Worm (Caenorhabditis elegans): ENCODE measurements around the gene F52C12.2.

Gene F52C12.2

DNA sequence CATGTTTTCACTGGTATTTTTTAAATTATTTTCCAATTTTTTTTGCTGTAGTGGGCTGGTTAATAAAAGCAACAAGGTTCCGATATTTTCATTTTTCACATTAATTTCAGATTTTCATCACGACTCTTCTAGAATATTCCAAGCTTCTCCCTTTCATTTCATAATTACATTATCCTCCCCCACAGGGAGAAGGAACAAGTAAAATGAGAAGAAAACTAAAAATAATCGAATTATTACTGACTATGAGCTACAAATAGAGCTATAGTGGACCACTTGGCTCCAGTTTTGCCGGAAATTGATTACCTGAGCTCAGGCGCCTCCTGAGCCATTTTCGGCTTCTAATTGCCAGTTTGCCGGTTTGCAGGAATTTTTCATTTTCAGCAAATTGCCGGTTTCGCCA, 22.2 kb downstream of the F52C12.2 start:
- no peak for TF ChIP-seq M03D4.4 (tag; optimal IDR thresholded peaks at IDR 0.05)
- TF ChIP-seq bed-3 (GFP tag; optimal IDR thresholded peaks at IDR 0.05), result no peak
- no peak for TF ChIP-seq blmp-1 (tag; optimal IDR thresholded peaks at IDR 0.05)
- no peak for TF ChIP-seq tbx-8 (GFP tag; optimal IDR thresholded peaks at IDR 0.05)
- TF ChIP-seq ces-1 (GFP tag; optimal IDR thresholded peaks at IDR 0.05), result peak; percentile 61
- no peak for TF ChIP-seq nhr-28 (tag; optimal IDR thresholded peaks at IDR 0.05)
- no peak for TF ChIP-seq flh-1 (GFP tag; optimal IDR thresholded peaks at IDR 0.05)
- TF ChIP-seq unc-120 (tag; optimal IDR thresholded peaks at IDR 0.05; ENCODE audit: poor library complexity, severe bottlenecking), result no peak

ce11 chrIV:1979782-1980181, 26.4 kb downstream of the F52C12.2 start, which contains the start of gene Y76B12C.8:
TSS of gene Y76B12C.8 (plus strand) at chrIV:1979988.
- TF ChIP-seq elt-1 (tag; optimal IDR thresholded peaks at IDR 0.05; ENCODE audit: borderline replicate concordance, insufficient read depth), result no peak
- no peak for TF ChIP-seq ceh-43 (GFP tag; optimal IDR thresholded peaks at IDR 0.05)
- TF ChIP-seq lin-32 (GFP tag; optimal IDR thresholded peaks at IDR 0.05), result no peak

DNA sequence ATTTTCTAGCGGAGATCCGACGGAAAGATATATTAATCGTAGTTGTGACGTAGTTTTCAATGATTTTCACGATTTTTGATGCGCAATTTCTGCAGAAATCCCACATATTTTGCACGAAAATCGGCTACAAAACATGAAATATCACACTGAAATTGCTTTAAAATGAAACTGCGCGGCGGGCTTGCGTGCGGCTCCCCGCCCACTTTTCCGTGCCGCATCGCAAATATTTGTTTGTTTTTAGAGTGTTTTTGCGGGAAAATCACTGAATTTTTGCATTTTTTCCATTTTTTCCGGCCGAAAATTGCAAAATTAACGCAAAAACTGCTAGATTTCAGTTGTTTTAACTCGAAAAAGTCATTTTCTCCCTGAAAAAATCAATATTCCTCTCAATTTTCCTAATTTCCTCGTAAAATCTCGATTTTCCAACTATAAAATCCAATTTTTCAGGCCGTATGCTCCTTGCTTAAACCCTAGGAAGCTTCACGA, 27.6 kb downstream of the F52C12.2 start, which contains the start of gene Y76B12C.6:
Y76B12C.6 (plus strand) TSS at position 436 of the 486 bp plus-strand sequence.
- TF ChIP-seq bed-3 (GFP tag; optimal IDR thresholded peaks at IDR 0.05) (peak; percentile 29), lin-32 (GFP tag; optimal IDR thresholded peaks at IDR 0.05) (peak; percentile 43), snpc-4 (tag; optimal IDR thresholded peaks at IDR 0.05) (no peak), mep-1 (tag; optimal IDR thresholded peaks at IDR 0.05) (peak; percentile 55), ceh-39 (tag; optimal IDR thresholded peaks at IDR 0.05) (no peak), pha-4 (tag; optimal IDR thresholded peaks at IDR 0.05) (peak; percentile 1), elt-1 (tag; optimal IDR thresholded peaks at IDR 0.05; ENCODE audit: borderline replicate concordance, insufficient read depth) (no peak), ham-2 (GFP tag; optimal IDR thresholded peaks at IDR 0.05) (peak; percentile 32), ceh-83 (GFP tag; optimal IDR thresholded peaks at IDR 0.05) (no peak), sptf-1 (tag; optimal IDR thresholded peaks at IDR 0.05) (peak; percentile 82), unc-62 (GFP tag; optimal IDR thresholded peaks at IDR 0.05) (peak; percentile 8), zip-8 (tag; optimal IDR thresholded peaks at IDR 0.05) (no peak), unc-120 (tag; optimal IDR thresholded peaks at IDR 0.05; ENCODE audit: poor library complexity, severe bottlenecking) (peak; percentile 34), mls-2 (tag; optimal IDR thresholded peaks at IDR 0.05) (peak; percentile 77), sem-2 (GFP tag; optimal IDR thresholded peaks at IDR 0.05) (peak; percentile 40), nhr-12 (tag; optimal IDR thresholded peaks at IDR 0.05) (no peak), blmp-1 (tag; optimal IDR thresholded peaks at IDR 0.05) (peak; percentile 4), lsy-2 (tag; optimal IDR thresholded peaks at IDR 0.05) (no peak), lin-13 (tag; optimal IDR thresholded peaks at IDR 0.05) (peak; percentile 0), ceh-43 (GFP tag; optimal IDR thresholded peaks at IDR 0.05) (peak; percentile 57), mab-5 (tag; optimal IDR thresholded peaks at IDR 0.05) (no peak), tbx-8 (GFP tag; optimal IDR thresholded peaks at IDR 0.05) (peak; percentile 8), ces-1 (GFP tag; optimal IDR thresholded peaks at IDR 0.05) (peak; percentile 15), drap-1 (GFP tag; optimal IDR thresholded peaks at IDR 0.05) (peak; percentile 69), cnd-1 (tag; optimal IDR thresholded peaks at IDR 0.05) (peak; percentile 22), M03D4.4 (tag; optimal IDR thresholded peaks at IDR 0.05) (peak; percentile 80)

DNA sequence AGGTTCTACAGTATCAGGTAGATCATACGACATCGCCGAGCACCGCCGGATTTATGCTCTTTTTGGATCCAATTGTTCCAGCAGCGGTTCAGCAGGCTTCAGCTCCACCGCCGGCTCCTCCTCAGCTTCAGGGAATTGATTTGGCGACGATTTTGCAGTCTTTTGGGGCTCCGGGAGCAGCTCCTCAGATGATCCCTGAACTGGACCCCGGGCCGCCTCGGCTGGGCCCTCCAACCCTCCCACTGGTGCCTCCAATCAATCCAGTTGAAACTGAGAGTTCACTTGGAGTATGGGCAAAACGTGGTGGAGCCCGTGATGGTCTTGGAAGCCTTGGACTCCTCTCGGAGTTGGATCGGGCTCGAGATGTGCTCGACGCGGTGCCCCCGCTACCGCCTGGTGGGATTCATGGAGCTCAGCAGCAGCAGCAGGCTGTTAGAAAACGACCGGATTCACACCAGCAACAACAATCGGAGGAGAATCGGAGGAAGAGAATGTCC, 37.5 kb downstream of the F52C12.2 start:
- TF ChIP-seq nhr-2 (tag; optimal IDR thresholded peaks at IDR 0.05) (no peak), nhr-28 (tag; optimal IDR thresholded peaks at IDR 0.05) (no peak), mep-1 (tag; optimal IDR thresholded peaks at IDR 0.05) (no peak), elt-3 (tag; optimal IDR thresholded peaks at IDR 0.05) (no peak), ceh-43 (GFP tag; optimal IDR thresholded peaks at IDR 0.05) (no peak), sem-2 (GFP tag; optimal IDR thresholded peaks at IDR 0.05) (no peak), blmp-1 (tag; optimal IDR thresholded peaks at IDR 0.05) (no peak), hlh-1 (tag; optimal IDR thresholded peaks at IDR 0.05) (no peak), mab-5 (tag; optimal IDR thresholded peaks at IDR 0.05) (no peak), ces-1 (GFP tag; optimal IDR thresholded peaks at IDR 0.05) (no peak), lin-32 (GFP tag; optimal IDR thresholded peaks at IDR 0.05) (no peak)

DNA sequence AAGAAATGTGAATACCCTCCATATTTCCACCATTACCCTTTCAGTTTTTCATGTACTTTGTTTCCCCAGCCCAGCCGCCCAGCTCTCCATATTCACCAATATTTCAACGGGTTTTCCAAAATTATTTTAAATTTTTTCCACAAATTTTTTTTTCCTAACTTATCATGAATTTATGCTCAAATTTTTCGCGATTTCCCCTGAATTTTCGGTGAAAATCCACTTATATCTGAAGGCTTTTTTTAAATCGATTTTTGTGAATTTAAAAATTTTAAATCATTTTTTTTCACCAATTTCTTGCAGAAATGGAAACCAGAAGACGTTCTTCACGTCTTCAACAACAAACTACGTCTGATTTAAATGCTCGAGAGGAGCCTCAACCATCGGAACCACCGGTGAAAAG, 39.4 kb downstream of the F52C12.2 start, which contains the start of gene xpc-1:
xpc-1 (plus strand) TSS at position 301 of the 400 bp plus-strand sequence.
- no peak for TF ChIP-seq unc-62 (GFP tag; optimal IDR thresholded peaks at IDR 0.05)
- TF ChIP-seq lin-13 (tag; optimal IDR thresholded peaks at IDR 0.05), result no peak
- TF ChIP-seq blmp-1 (tag; optimal IDR thresholded peaks at IDR 0.05), result no peak
- TF ChIP-seq drap-1 (GFP tag; optimal IDR thresholded peaks at IDR 0.05), result no peak
- TF ChIP-seq mab-5 (tag; optimal IDR thresholded peaks at IDR 0.05), result no peak
- TF ChIP-seq zip-8 (tag; optimal IDR thresholded peaks at IDR 0.05), result no peak
- no peak for TF ChIP-seq pha-4 (tag; optimal IDR thresholded peaks at IDR 0.05)
- TF ChIP-seq nhr-2 (tag; optimal IDR thresholded peaks at IDR 0.05), result no peak
- TF ChIP-seq flh-1 (GFP tag; optimal IDR thresholded peaks at IDR 0.05), result no peak
- no peak for TF ChIP-seq sptf-1 (tag; optimal IDR thresholded peaks at IDR 0.05)
- TF ChIP-seq M03D4.4 (tag; optimal IDR thresholded peaks at IDR 0.05), result no peak
- TF ChIP-seq nhr-237 (tag; optimal IDR thresholded peaks at IDR 0.05), result no peak
- TF ChIP-seq ztf-11 (tag; optimal IDR thresholded peaks at IDR 0.05), result no peak
- no peak for TF ChIP-seq mls-2 (tag; optimal IDR thresholded peaks at IDR 0.05)
- TF ChIP-seq snpc-4 (tag; optimal IDR thresholded peaks at IDR 0.05), result no peak
